Worm (Caenorhabditis elegans): ENCODE data around the gene Y43F8C.23.

ce11 chrV:19733728-19734127 is 22.2 kb upstream of the Y43F8C.23 start:
- TF ChIP-seq aly-1 (tag; optimal IDR thresholded peaks at IDR 0.05) (no peak), ceh-36 (tag; optimal IDR thresholded peaks at IDR 0.05) (no peak), ama-1 (optimal IDR thresholded peaks at IDR 0.05) (no peak), flt-1 (GFP tag; IDR thresholded peaks at IDR 0.05) (no peak), ets-7 (tag; optimal IDR thresholded peaks at IDR 0.05) (no peak), B0310.2 (tag; optimal IDR thresholded peaks at IDR 0.05) (no peak), tbx-37 (GFP tag; conservative IDR thresholded peaks at IDR 0.05) (no peak), tbx-11 (GFP tag; IDR thresholded peaks at IDR 0.05) (no peak), hmg-4 (GFP tag; optimal IDR thresholded peaks at IDR 0.05) (no peak), hmbx-1 (tag; optimal IDR thresholded peaks at IDR 0.05) (no peak), tra-4 (tag; optimal IDR thresholded peaks at IDR 0.05) (no peak), F13C5.2 (tag; optimal IDR thresholded peaks at IDR 0.05) (no peak)

Measured in whole organism, early embryonic.